Fruit fly (Drosophila melanogaster) whole organism, adult: ENCODE results near the gene CG46304.

Experiments used
- CG11617 ChIP-seq: fragments of 200-800 bp; sonication (Bioruptor generic); optimal IDR thresholded peaks from 2 replicates; lab custom pipeline; 2017; ENCODE audit warnings: mild to moderate bottlenecking, missing biosample characterization, missing genetic modification reagents, missing genetic modification characterization
- CG12768 ChIP-seq: fragments of 200-800 bp; sonication (Bioruptor generic); optimal IDR thresholded peaks from 2 replicates; lab custom pipeline; 2017; ENCODE audit warnings: missing biosample characterization, missing genetic modification characterization, mild to moderate bottlenecking, moderate library complexity, missing genetic modification reagents
- CG33017 ChIP-seq: fragments of 200-800 bp; sonication (Bioruptor generic); optimal IDR thresholded peaks from 2 replicates; lab custom pipeline; 2018; ENCODE audit warnings: missing biosample characterization, mild to moderate bottlenecking, missing genetic modification characterization, moderate library complexity
- CG5204 ChIP-seq: fragments of 200-800 bp; sonication (Bioruptor generic); optimal IDR thresholded peaks from 2 replicates; lab custom pipeline; 2016; ENCODE audit warnings: missing biosample characterization, missing genetic modification characterization
- CG7045 ChIP-seq: fragments of 200-800 bp; sonication (Bioruptor generic); optimal IDR thresholded peaks from 2 replicates; lab custom pipeline; 2017; ENCODE audit warnings: missing biosample characterization, mild to moderate bottlenecking, missing genetic modification characterization
- Clk ChIP-seq: fragments of 200-800 bp; sonication (Bioruptor generic); optimal IDR thresholded peaks from 2 replicates; lab custom pipeline; 2017; ENCODE audit warnings: missing biosample characterization, missing genetic modification characterization
- Crg-1 ChIP-seq: fragments of 200-800 bp; sonication (Bioruptor generic); optimal IDR thresholded peaks from 2 replicates; lab custom pipeline; 2016; ENCODE audit warnings: missing biosample characterization, missing genetic modification characterization
- Mnt ChIP-seq: fragments of 200-800 bp; sonication (Bioruptor generic); optimal IDR thresholded peaks from 2 replicates; lab custom pipeline; 2016; ENCODE audit warnings: missing biosample characterization, mild to moderate bottlenecking, missing genetic modification characterization
- cic ChIP-seq: fragments of 200-800 bp; sonication (Bioruptor generic); optimal IDR thresholded peaks from 2 replicates; lab custom pipeline; 2017; ENCODE audit warnings: missing biosample characterization, mild to moderate bottlenecking, missing genetic modification characterization, moderate library complexity
- cnc ChIP-seq, 2 experiments: fragments of >200 bp; optimal IDR thresholded peaks; 2 replicates each; lab custom pipeline; 2017
- kay ChIP-seq: fragments of 200-800 bp; sonication (Bioruptor generic); peaks from one replicate; lab custom pipeline; 2016; ENCODE audit warnings: missing biosample characterization, missing genetic modification characterization, borderline replicate concordance
- ovo ChIP-seq: fragments of 200-800 bp; sonication (Bioruptor generic); optimal IDR thresholded peaks from 2 replicates; lab custom pipeline; 2016; ENCODE audit warnings: missing biosample characterization, missing genetic modification characterization
- pad ChIP-seq: fragments of 200-800 bp; sonication (Bioruptor generic); optimal IDR thresholded peaks from 3 replicates; lab custom pipeline; 2017; ENCODE audit warnings: missing biosample characterization, missing genetic modification characterization, mild to moderate bottlenecking, moderate library complexity, missing genetic modification reagents
- toe ChIP-seq: fragments of 200-800 bp; sonication (Bioruptor generic); optimal IDR thresholded peaks from 2 replicates; lab custom pipeline; 2016; ENCODE audit warnings: missing biosample characterization, missing genetic modification characterization

dm6 chr2L:18979407-18979806 is 33.3 kb downstream of the CG46304 start:
- TF ChIP-seq ovo (GFP tag; lab: Kevin White, UChicago) (no peak), cic (GFP tag; lab: Kevin White, UChicago) (no peak), Clk (GFP tag; lab: Kevin White, UChicago) (no peak), CG11617 (GFP tag; lab: Kevin White, UChicago) (no peak), CG33017 (tag; lab: Kevin White, UChicago) (no peak), pad (no peak), CG12768 (GFP tag; lab: Kevin White, UChicago) (no peak), cnc (optimal IDR thresholded peaks at IDR 0.05; lab: Kevin White, UChicago) (no peak), CG7045 (GFP tag; lab: Kevin White, UChicago) (no peak), toe (GFP tag; lab: Kevin White, UChicago) (no peak), kay (GFP tag; lab: Kevin White, UChicago) (no peak), CG5204 (GFP tag; lab: Kevin White, UChicago) (no peak), Crg-1 (GFP tag; lab: Kevin White, UChicago) (no peak), Mnt (GFP tag; lab: Kevin White, UChicago) (no peak)
